Worm (Caenorhabditis elegans) whole organism, L4 larva: ENCODE results near the gene B0432.14.

ENCODE experiments used
- Y75B8A.6 ChIP-seq: fragments of 200-800 bp; sonication (Bioruptor generic); IDR thresholded peaks from 2 replicates; pipeline ENCODE4 v1.3.6; 2022; ENCODE audit warnings: missing genetic modification reagents, missing genetic modification characterization, missing compliant biosample characterization
- ama-1 ChIP-seq: fragments of 150-350 bp; optimal IDR thresholded peaks from 2 replicates; lab custom pipeline; 2014; ENCODE audit warnings: inconsistent platforms, mixed read lengths
- ceh-82 ChIP-seq: sonication (generic microtip); optimal IDR thresholded peaks from 2 replicates; lab custom pipeline; 2017; ENCODE audit warnings: missing biosample characterization, missing genetic modification characterization
- fos-1 ChIP-seq: fragments of 150-350 bp; optimal IDR thresholded peaks from 2 replicates; lab custom pipeline; 2014; ENCODE audit warnings: missing biosample characterization, missing genetic modification characterization
- madf-9 ChIP-seq: fragments of 200-800 bp; sonication (Bioruptor generic); conservative IDR thresholded peaks from 2 replicates; pipeline ENCODE4 v1.3.6; 2022; ENCODE audit warnings: missing genetic modification reagents, missing genetic modification characterization, missing compliant biosample characterization
- mdl-1 ChIP-seq, 2 experiments: fragments of 150-350 bp in 1 of 2; sonication (generic microtip) in 1 of 2; optimal IDR thresholded peaks; 2 replicates each; lab custom pipeline; 2014 to 2017; ENCODE audit warnings: missing biosample characterization in 2 of 2, missing genetic modification characterization in 2 of 2
- mdt-29 ChIP-seq: fragments of 200-800 bp; sonication (Bioruptor generic); IDR thresholded peaks from 2 replicates; pipeline ENCODE4 v1.3.6; 2022; ENCODE audit warnings: missing genetic modification reagents, missing genetic modification characterization, missing compliant biosample characterization
- nhr-11 ChIP-seq: fragments of 150-350 bp; optimal IDR thresholded peaks from 2 replicates; lab custom pipeline; 2014; ENCODE audit warnings: missing biosample characterization, missing genetic modification characterization
- nhr-6 ChIP-seq: fragments of 150-350 bp; optimal IDR thresholded peaks from 2 replicates; lab custom pipeline; 2014; ENCODE audit warnings: missing biosample characterization, missing genetic modification characterization
- nhr-77 ChIP-seq: fragments of 150-350 bp; optimal IDR thresholded peaks from 2 replicates; lab custom pipeline; 2014; ENCODE audit warnings: missing biosample characterization, missing genetic modification characterization
- skn-1 ChIP-seq: fragments of 150-350 bp; optimal IDR thresholded peaks from 2 replicates; lab custom pipeline; 2014; ENCODE audit warnings: missing biosample characterization, missing genetic modification characterization
- unc-130 ChIP-seq: sonication (generic microtip); optimal IDR thresholded peaks from 2 replicates; lab custom pipeline; 2016; ENCODE audit warnings: missing genetic modification reagents, missing genetic modification characterization, missing compliant biosample characterization
- unc-62 ChIP-seq, 3 experiments: fragments of 150-350 bp in 1 of 3; sonication (generic microtip); optimal IDR thresholded peaks in 2 of 3; peaks in 1 of 3; 1 replicate in 1 of 3; 2 replicates in 2 of 3; lab custom pipeline; 2014 to 2017; ENCODE audit warnings: missing biosample characterization in 3 of 3, missing genetic modification characterization in 3 of 3, missing genetic modification reagents in 3 of 3, missing genotype in 1 of 3
- zag-1 ChIP-seq: fragments of 150-350 bp; optimal IDR thresholded peaks from 2 replicates; lab custom pipeline; 2014; ENCODE audit warnings: missing biosample characterization, missing genetic modification characterization

DNA sequence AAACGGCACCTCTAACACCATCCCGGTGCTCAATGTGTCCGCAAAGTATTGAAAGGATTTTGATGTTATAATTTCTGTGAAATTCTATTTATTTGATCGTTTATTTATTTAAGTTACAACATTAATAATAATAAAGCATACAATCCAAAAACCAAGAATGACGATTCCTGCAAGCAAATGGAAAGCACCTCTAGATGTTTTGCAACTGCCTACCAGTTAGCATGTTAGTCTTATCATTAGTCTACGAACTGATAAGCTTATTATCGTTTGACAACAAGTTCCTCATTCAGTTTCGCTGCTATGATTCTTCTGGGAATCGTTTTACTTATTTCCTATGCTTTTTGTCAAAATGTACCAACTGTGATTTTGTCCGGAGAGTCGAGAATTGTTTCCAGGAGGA lies 35.5 kb downstream of the B0432.14 start, which contains the start of gene K01A2.6:
- TF ChIP-seq unc-62 (GFP tag; optimal IDR thresholded peaks at IDR 0.05 in 1 of 2; lab: Kevin White, UChicago) = peak in 1 of 2 experiments; percentile 14
- no peak for TF ChIP-seq unc-62 (tag; optimal IDR thresholded peaks at IDR 0.05; lab: Kevin White, UChicago)
- no peak for TF ChIP-seq mdt-29 (GFP tag; lab: Robert Waterston, UW)
- no peak for TF ChIP-seq ama-1 (lab: Kevin White, UChicago)
- TF ChIP-seq ceh-82 (tag; lab: Kevin White, UChicago) = no peak
- TF ChIP-seq fos-1 (tag; lab: Kevin White, UChicago) = no peak
- TF ChIP-seq nhr-11 = no peak
- no peak for TF ChIP-seq nhr-77
- no peak for TF ChIP-seq madf-9 (GFP tag; lab: Robert Waterston, UW)
- TF ChIP-seq nhr-6 (tag; lab: Kevin White, UChicago) = no peak
- no peak for TF ChIP-seq Y75B8A.6
- TF ChIP-seq skn-1 (tag; lab: Kevin White, UChicago) = no peak
- no peak for TF ChIP-seq unc-130 (GFP tag; lab: Kevin White, UChicago)
- TF ChIP-seq zag-1 = no peak
- no peak for TF ChIP-seq mdl-1 (tag; optimal IDR thresholded peaks at IDR 0.05; lab: Kevin White, UChicago)
